Fruit fly (Drosophila melanogaster) whole organism, embryonic: ENCODE data around the gene CG13385.

Experiments
- ATbp ChIP-seq: fragments of 200-800 bp; sonication (Bioruptor generic); optimal IDR thresholded peaks from 2 replicates; lab custom pipeline; 2017; ENCODE audit warnings: missing biosample characterization, mild to moderate bottlenecking, missing genetic modification characterization, missing genetic modification reagents
- Antp ChIP-seq: fragments of 200-800 bp; sonication (Bioruptor generic); optimal IDR thresholded peaks from 3 replicates; lab custom pipeline; 2016; ENCODE audit warnings: missing biosample characterization, missing genetic modification characterization
- Atf6 ChIP-seq: fragments of 200-800 bp; sonication (Bioruptor generic); IDR thresholded peaks from 2 replicates; pipeline ENCODE4 v1.3.6; 2022; ENCODE audit warnings: missing biosample characterization, missing genetic modification characterization
- CG1024 ChIP-seq: fragments of 200-800 bp; sonication (Bioruptor generic); IDR thresholded peaks from 2 replicates; pipeline ENCODE4 v1.3.6; 2022; ENCODE audit warnings: missing biosample characterization, missing genetic modification characterization
- CG11085 ChIP-seq: fragments of 200-800 bp; sonication (Bioruptor generic); IDR thresholded peaks from 2 replicates; pipeline ENCODE4 v1.3.6; 2022; ENCODE audit warnings: missing biosample characterization, missing genetic modification characterization
- CG11093 ChIP-seq: fragments of 200-800 bp; sonication (Bioruptor generic); IDR thresholded peaks from 3 replicates; pipeline ENCODE4 v1.3.6; 2022; ENCODE audit warnings: missing biosample characterization, missing genetic modification characterization
- CG12659 ChIP-seq: fragments of 200-800 bp; sonication (Bioruptor generic); optimal IDR thresholded peaks from 3 replicates; lab custom pipeline; 2017; ENCODE audit warnings: mild to moderate bottlenecking, missing biosample characterization, missing genetic modification reagents, missing genetic modification characterization
- CG13894 ChIP-seq: fragments of 200-800 bp; sonication (Bioruptor generic); optimal IDR thresholded peaks from 3 replicates; lab custom pipeline; 2018; ENCODE audit warnings: missing biosample characterization, mild to moderate bottlenecking, missing genetic modification characterization, moderate library complexity
- CG15696 ChIP-seq: fragments of 200-800 bp; sonication (Bioruptor generic); optimal IDR thresholded peaks from 2 replicates; lab custom pipeline; 2019; ENCODE audit warnings: missing biosample characterization, mild to moderate bottlenecking, missing genetic modification characterization, moderate library complexity
- CG16813 ChIP-seq: fragments of 200-800 bp; sonication (Bioruptor generic); IDR thresholded peaks from 3 replicates; pipeline ENCODE4 v1.3.6; 2022; ENCODE audit warnings: missing biosample characterization, missing genetic modification characterization; ENCODE audit not compliant: partially characterized antibody
- CG18011 ChIP-seq: fragments of 200-800 bp; sonication (Bioruptor generic); optimal IDR thresholded peaks from 2 replicates; lab custom pipeline; 2017; ENCODE audit warnings: missing biosample characterization, missing genetic modification characterization, mild to moderate bottlenecking, moderate library complexity, missing genotype
- CG2116 ChIP-seq: fragments of 200-800 bp; sonication (Bioruptor generic); optimal IDR thresholded peaks from 3 replicates; lab custom pipeline; 2018; ENCODE audit warnings: missing biosample characterization, mild to moderate bottlenecking, missing genetic modification characterization
- CG33213 ChIP-seq: fragments of 200-800 bp; sonication (Bioruptor generic); optimal IDR thresholded peaks from 3 replicates; lab custom pipeline; 2016; ENCODE audit warnings: missing biosample characterization, missing genetic modification characterization
- CG34422 ChIP-seq: fragments of 200-800 bp; sonication (Bioruptor generic); IDR thresholded peaks from 3 replicates; pipeline ENCODE4 v1.3.6; 2022; ENCODE audit warnings: missing biosample characterization, missing genetic modification characterization
- CG43689 ChIP-seq: fragments of 200-800 bp; sonication (Bioruptor generic); IDR thresholded peaks from 2 replicates; pipeline ENCODE4 v1.3.6; 2022; ENCODE audit warnings: missing biosample characterization, missing genetic modification characterization
- CG4424 ChIP-seq: fragments of 200-800 bp; sonication (Bioruptor generic); optimal IDR thresholded peaks from 3 replicates; lab custom pipeline; 2016; ENCODE audit warnings: missing biosample characterization, missing genetic modification characterization
- CG6175 ChIP-seq: fragments of 200-800 bp; sonication (Bioruptor generic); IDR thresholded peaks from 3 replicates; pipeline ENCODE4 v1.3.6; 2022; ENCODE audit warnings: missing biosample characterization, missing genetic modification characterization
- CG6854 ChIP-seq: fragments of 200-800 bp; sonication (Bioruptor generic); optimal IDR thresholded peaks from 3 replicates; lab custom pipeline; 2017; ENCODE audit warnings: missing biosample characterization, mild to moderate bottlenecking, missing genetic modification characterization
- CG9876 ChIP-seq: fragments of 200-800 bp; sonication (Bioruptor generic); optimal IDR thresholded peaks from 2 replicates; lab custom pipeline; 2016; ENCODE audit warnings: missing biosample characterization, missing genetic modification characterization
- CoRest ChIP-seq: fragments of 200-800 bp; sonication (Bioruptor generic); optimal IDR thresholded peaks from 3 replicates; lab custom pipeline; 2018; ENCODE audit warnings: missing biosample characterization, mild to moderate bottlenecking, missing genetic modification characterization, moderate library complexity
- Dref ChIP-seq: fragments of 200-800 bp; sonication (Bioruptor generic); IDR thresholded peaks from 2 replicates; pipeline ENCODE4 v1.3.6; 2022; ENCODE audit warnings: missing biosample characterization, missing genetic modification characterization
- Fer2 ChIP-seq: fragments of 200-800 bp; sonication (Bioruptor generic); optimal IDR thresholded peaks from 2 replicates; lab custom pipeline; 2018; ENCODE audit warnings: missing biosample characterization, mild to moderate bottlenecking, missing genetic modification characterization, moderate library complexity
- GATAe ChIP-seq: fragments of 200-800 bp; sonication (Bioruptor generic); conservative IDR thresholded peaks from 2 replicates; pipeline ENCODE4 v1.3.6; 2022; ENCODE audit warnings: missing biosample characterization, missing genetic modification characterization
- Hmx ChIP-seq: fragments of 200-800 bp; sonication (Bioruptor generic); optimal IDR thresholded peaks from 2 replicates; lab custom pipeline; 2016; ENCODE audit warnings: missing biosample characterization, missing genetic modification characterization
- MESR4 ChIP-seq: fragments of 200-800 bp; sonication (Bioruptor generic); optimal IDR thresholded peaks from 2 replicates; lab custom pipeline; 2018; ENCODE audit warnings: missing biosample characterization, mild to moderate bottlenecking, missing genetic modification characterization, moderate library complexity
- Meics ChIP-seq: fragments of 200-800 bp; sonication (Bioruptor generic); optimal IDR thresholded peaks from 2 replicates; lab custom pipeline; 2017; ENCODE audit warnings: missing biosample characterization, mild to moderate bottlenecking, missing genetic modification characterization
- Mrtf ChIP-seq: fragments of 200-800 bp; sonication (Bioruptor generic); IDR thresholded peaks from 3 replicates; pipeline ENCODE4 v1.3.6; 2022; ENCODE audit warnings: missing biosample characterization, missing genetic modification characterization
- Ptx1 ChIP-seq: fragments of 200-800 bp; sonication (Bioruptor generic); IDR thresholded peaks from 2 replicates; pipeline ENCODE4 v1.3.6; 2022; ENCODE audit warnings: missing biosample characterization, missing genetic modification characterization
- Spps ChIP-seq: fragments of 200-800 bp; sonication (Bioruptor generic); optimal IDR thresholded peaks from 2 replicates; lab custom pipeline; 2018; ENCODE audit warnings: missing biosample characterization, mild to moderate bottlenecking, missing genetic modification characterization
- abd-A ChIP-seq: fragments of 200-800 bp; sonication (Bioruptor generic); optimal IDR thresholded peaks from 3 replicates; lab custom pipeline; 2019; ENCODE audit warnings: missing biosample characterization, mild to moderate bottlenecking, missing genetic modification characterization, moderate library complexity
- bab2 ChIP-seq: fragments of 200-800 bp; sonication (Bioruptor generic); optimal IDR thresholded peaks from 2 replicates; lab custom pipeline; 2016; ENCODE audit warnings: missing biosample characterization, missing genetic modification characterization
- bcd ChIP-seq: fragments of 200-800 bp; sonication (Bioruptor generic); optimal IDR thresholded peaks from 2 replicates; lab custom pipeline; 2017; ENCODE audit warnings: missing biosample characterization, mild to moderate bottlenecking, missing genetic modification characterization
- btn ChIP-seq: fragments of 200-800 bp; sonication (Bioruptor generic); optimal IDR thresholded peaks from 2 replicates; lab custom pipeline; 2016; ENCODE audit warnings: missing biosample characterization, missing genetic modification characterization
- cad ChIP-seq: fragments of >200 bp; optimal IDR thresholded peaks from 2 replicates; lab custom pipeline; 2017; ENCODE audit warnings: missing biosample characterization, missing genetic modification characterization
- danr ChIP-seq: fragments of 200-800 bp; sonication (Bioruptor generic); IDR thresholded peaks from 2 replicates; pipeline ENCODE4 v1.3.6; 2022; ENCODE audit warnings: missing biosample characterization, missing genetic modification characterization
- emc ChIP-seq: fragments of 200-800 bp; sonication (Bioruptor generic); optimal IDR thresholded peaks from 2 replicates; lab custom pipeline; 2016; ENCODE audit warnings: missing biosample characterization, missing genetic modification characterization
- en ChIP-seq: fragments of 200-800 bp; sonication (Bioruptor generic); optimal IDR thresholded peaks from 2 replicates; lab custom pipeline; 2016; ENCODE audit warnings: missing biosample characterization, missing genetic modification characterization
- eve ChIP-seq, 2 experiments: fragments of >200 bp; optimal IDR thresholded peaks; 2 replicates each; lab custom pipeline; 2017; ENCODE audit warnings: missing biosample characterization in 2 of 2, missing genetic modification characterization in 2 of 2
- ewg ChIP-seq: fragments of 200-800 bp; sonication (Bioruptor generic); optimal IDR thresholded peaks from 3 replicates; lab custom pipeline; 2017; ENCODE audit warnings: mild to moderate bottlenecking, missing biosample characterization, missing genetic modification reagents, missing genetic modification characterization
- fd96Cb ChIP-seq: fragments of 200-800 bp; sonication (Bioruptor generic); optimal IDR thresholded peaks from 2 replicates; lab custom pipeline; 2018; ENCODE audit warnings: missing biosample characterization, mild to moderate bottlenecking, missing genetic modification characterization, moderate library complexity
- gt ChIP-seq: fragments of 200-800 bp; sonication (Bioruptor generic); IDR thresholded peaks from 2 replicates; pipeline ENCODE4 v1.3.6; 2022; ENCODE audit warnings: missing biosample characterization, missing genetic modification characterization
- kah ChIP-seq: fragments of 200-800 bp; sonication (Bioruptor generic); optimal IDR thresholded peaks from 2 replicates; lab custom pipeline; 2018; ENCODE audit warnings: missing biosample characterization, mild to moderate bottlenecking, missing genetic modification characterization
- lilli ChIP-seq: fragments of 200-800 bp; sonication (Bioruptor generic); optimal IDR thresholded peaks from 3 replicates; lab custom pipeline; 2016; ENCODE audit warnings: missing biosample characterization, missing genetic modification characterization
- maf-S ChIP-seq: fragments of 200-800 bp; sonication (Bioruptor generic); optimal IDR thresholded peaks from 2 replicates; lab custom pipeline; 2016; ENCODE audit warnings: missing biosample characterization, missing genetic modification characterization
- org-1 ChIP-seq: fragments of 200-800 bp; sonication (Bioruptor generic); optimal IDR thresholded peaks from 2 replicates; lab custom pipeline; 2017; ENCODE audit warnings: missing biosample characterization, missing genetic modification characterization
- pros ChIP-seq: fragments of 200-800 bp; sonication (Bioruptor generic); optimal IDR thresholded peaks from 3 replicates; lab custom pipeline; 2019; ENCODE audit warnings: missing biosample characterization, mild to moderate bottlenecking, missing genetic modification characterization, moderate library complexity
- run ChIP-seq: fragments of 200-800 bp; sonication (Bioruptor generic); optimal IDR thresholded peaks from 3 replicates; lab custom pipeline; 2018; ENCODE audit warnings: missing biosample characterization, mild to moderate bottlenecking, missing genetic modification characterization
- sqz ChIP-seq: fragments of 200-800 bp; sonication (Bioruptor generic); optimal IDR thresholded peaks from 3 replicates; lab custom pipeline; 2018; ENCODE audit warnings: missing biosample characterization, mild to moderate bottlenecking, missing genetic modification characterization
- tio ChIP-seq: fragments of 200-800 bp; sonication (Bioruptor generic); optimal IDR thresholded peaks from 2 replicates; lab custom pipeline; 2017; ENCODE audit warnings: missing biosample characterization, missing genetic modification characterization, inconsistent platforms
- twi ChIP-seq: fragments of 200-800 bp; optimal IDR thresholded peaks from 2 replicates; lab custom pipeline; 2019; ENCODE audit warnings: missing biosample characterization, mild to moderate bottlenecking, missing genetic modification characterization, moderate library complexity
- vfl ChIP-seq: fragments of 200-800 bp; sonication (Bioruptor generic); optimal IDR thresholded peaks from 2 replicates; lab custom pipeline; 2016; ENCODE audit warnings: missing biosample characterization, missing genetic modification characterization
- zf30C ChIP-seq: fragments of 200-800 bp; sonication (Bioruptor generic); optimal IDR thresholded peaks from 3 replicates; lab custom pipeline; 2018; ENCODE audit warnings: missing biosample characterization, mild to moderate bottlenecking, missing genetic modification characterization

The CG13385 gene

dm6 chr2L:8350560-8351171 is 45.8 kb upstream of the CG13385 start (continued):
- TF ChIP-seq CG16813 (GFP tag; lab: Robert Waterston, UW): no peak
- TF ChIP-seq run: no peak
- TF ChIP-seq Fer2 (tag; lab: Kevin White, UChicago): no peak
- TF ChIP-seq CG18011 (GFP tag; lab: Kevin White, UChicago): peak; percentile 17
- no peak for TF ChIP-seq cad (GFP tag; lab: Kevin White, UChicago)
- no peak for TF ChIP-seq bcd (GFP tag; lab: Kevin White, UChicago)
- TF ChIP-seq Mrtf (GFP tag; lab: Robert Waterston, UW): no peak
- peak; percentile 22 for TF ChIP-seq org-1 (GFP tag; lab: Kevin White, UChicago)
- no peak for TF ChIP-seq ewg
- no peak for TF ChIP-seq CG9876 (GFP tag; lab: Kevin White, UChicago)
- no peak for TF ChIP-seq CG15696 (tag; lab: Kevin White, UChicago)
- no peak for TF ChIP-seq danr (GFP tag; lab: Robert Waterston, UW)
- peak; percentile 80 for TF ChIP-seq ATbp (GFP tag; lab: Kevin White, UChicago)
- TF ChIP-seq CG6175 (GFP tag; lab: Robert Waterston, UW): no peak
- TF ChIP-seq CG13894 (tag; lab: Kevin White, UChicago): no peak
- TF ChIP-seq Dref (GFP tag; lab: Robert Waterston, UW): no peak
- TF ChIP-seq tio (GFP tag; lab: Kevin White, UChicago): no peak
- TF ChIP-seq CG34422 (GFP tag; lab: Robert Waterston, UW): no peak
- no peak for TF ChIP-seq bab2
- TF ChIP-seq Ptx1 (GFP tag; lab: Robert Waterston, UW): no peak
- no peak for TF ChIP-seq Hmx
- no peak for TF ChIP-seq CG4424 (GFP tag; lab: Kevin White, UChicago)
- no peak for TF ChIP-seq sqz (GFP tag; lab: Kevin White, UChicago)
- peak; percentile 76 for TF ChIP-seq Atf6 (GFP tag; lab: Robert Waterston, UW)
- no peak for TF ChIP-seq Antp
- no peak for TF ChIP-seq CG43689 (GFP tag; lab: Robert Waterston, UW)
- TF ChIP-seq CG2116 (GFP tag; lab: Kevin White, UChicago): no peak
- peak; percentile 13 for TF ChIP-seq CG6854 (GFP tag; lab: Kevin White, UChicago)
- TF ChIP-seq maf-S (GFP tag; lab: Kevin White, UChicago): no peak
- TF ChIP-seq emc (GFP tag; lab: Kevin White, UChicago): no peak
- TF ChIP-seq Spps (tag; lab: Kevin White, UChicago): no peak
- TF ChIP-seq lilli (GFP tag; lab: Kevin White, UChicago): no peak
- no peak for TF ChIP-seq gt (GFP tag; lab: Robert Waterston, UW)
- peak; percentile 24 for TF ChIP-seq CG12659 (GFP tag; lab: Kevin White, UChicago)
- no peak for TF ChIP-seq GATAe (GFP tag; lab: Robert Waterston, UW)
- TF ChIP-seq vfl (GFP tag; lab: Kevin White, UChicago): no peak
- TF ChIP-seq kah (GFP tag; lab: Kevin White, UChicago): no peak
- peak; percentile 58 for TF ChIP-seq Meics (GFP tag; lab: Kevin White, UChicago)
- no peak for TF ChIP-seq CG11093
- TF ChIP-seq abd-A: no peak
- TF ChIP-seq twi: no peak
- no peak for TF ChIP-seq CG1024
- TF ChIP-seq MESR4 (GFP tag; lab: Kevin White, UChicago): no peak
- no peak for TF ChIP-seq CG11085
- no peak for TF ChIP-seq CG33213 (GFP tag; lab: Kevin White, UChicago)
- no peak for TF ChIP-seq btn (GFP tag; lab: Kevin White, UChicago)
- no peak for TF ChIP-seq zf30C (GFP tag; lab: Kevin White, UChicago)
- no peak for TF ChIP-seq fd96Cb
- peak; percentile 33 for TF ChIP-seq CoRest (tag; lab: Kevin White, UChicago)
- no peak for TF ChIP-seq pros
- TF ChIP-seq eve (GFP tag; optimal IDR thresholded peaks at IDR 0.05; lab: Kevin White, UChicago): no peak
- no peak for TF ChIP-seq en (GFP tag; lab: Kevin White, UChicago)
